Fruit fly (Drosophila melanogaster) whole organism, prepupa: ENCODE data around the gene nxf4.

Experiments used
- Blimp-1 ChIP-seq: fragments of 200-800 bp; sonication (Bioruptor generic); optimal IDR thresholded peaks from 3 replicates; lab custom pipeline; 2017; ENCODE audit warnings: missing biosample characterization, missing genetic modification characterization, mild to moderate bottlenecking, moderate library complexity, missing genetic modification reagents
- CG10631 ChIP-seq: fragments of 200-800 bp; sonication (Bioruptor generic); optimal IDR thresholded peaks from 2 replicates; lab custom pipeline; 2016; ENCODE audit warnings: missing biosample characterization, missing genetic modification characterization
- CG10669 ChIP-seq: fragments of 200-800 bp; sonication (Bioruptor generic); optimal IDR thresholded peaks from 3 replicates; lab custom pipeline; 2018; ENCODE audit warnings: missing biosample characterization, mild to moderate bottlenecking, missing genetic modification characterization, moderate library complexity
- CG11294 ChIP-seq: fragments of 200-800 bp; sonication (Bioruptor generic); IDR thresholded peaks from 2 replicates; pipeline ENCODE4 v1.3.6; 2022; ENCODE audit warnings: missing biosample characterization, missing genetic modification characterization
- CG15336 ChIP-seq: fragments of 200-800 bp; sonication (Bioruptor generic); IDR thresholded peaks from 2 replicates; pipeline ENCODE4 v1.3.6; 2022; ENCODE audit warnings: missing biosample characterization, missing genetic modification characterization
- CG1621 ChIP-seq: fragments of 200-800 bp; sonication (Bioruptor generic); optimal IDR thresholded peaks from 3 replicates; lab custom pipeline; 2018; ENCODE audit warnings: missing biosample characterization, mild to moderate bottlenecking, missing genetic modification characterization
- CG16779 ChIP-seq: fragments of 200-800 bp; sonication (Bioruptor generic); optimal IDR thresholded peaks from 3 replicates; lab custom pipeline; 2017; ENCODE audit warnings: missing biosample characterization, mild to moderate bottlenecking, missing genetic modification characterization
- CG3032 ChIP-seq: fragments of 200-800 bp; optimal IDR thresholded peaks from 2 replicates; lab custom pipeline; 2019; ENCODE audit warnings: missing biosample characterization, mild to moderate bottlenecking, missing genetic modification characterization, moderate library complexity
- CG31627 ChIP-seq: fragments of 200-800 bp; sonication (Bioruptor generic); optimal IDR thresholded peaks from 3 replicates; lab custom pipeline; 2016; ENCODE audit warnings: missing biosample characterization, missing genetic modification characterization
- CG32006 ChIP-seq: fragments of 200-800 bp; sonication (Bioruptor generic); optimal IDR thresholded peaks from 3 replicates; lab custom pipeline; 2017; ENCODE audit warnings: missing biosample characterization, mild to moderate bottlenecking, missing genetic modification characterization
- CG34406 ChIP-seq: fragments of 200-800 bp; sonication (Bioruptor generic); optimal IDR thresholded peaks from 3 replicates; lab custom pipeline; 2016; ENCODE audit warnings: missing biosample characterization, missing genetic modification characterization
- CG6163 ChIP-seq: fragments of 200-800 bp; sonication (Bioruptor generic); IDR thresholded peaks from 3 replicates; pipeline ENCODE4 v1.3.6; 2022; ENCODE audit warnings: missing biosample characterization, missing genetic modification characterization
- CG6276 ChIP-seq: fragments of 200-800 bp; sonication (Bioruptor generic); optimal IDR thresholded peaks from 2 replicates; lab custom pipeline; 2017; ENCODE audit warnings: missing biosample characterization, mild to moderate bottlenecking, missing genetic modification characterization
- CG7368 ChIP-seq: fragments of 200-800 bp; sonication (Bioruptor generic); optimal IDR thresholded peaks from 3 replicates; lab custom pipeline; 2016; ENCODE audit warnings: missing biosample characterization, missing genetic modification characterization
- CG8119 ChIP-seq: fragments of 200-800 bp; sonication (Bioruptor generic); IDR thresholded peaks from 3 replicates; pipeline ENCODE4 v1.3.6; 2022; ENCODE audit warnings: missing biosample characterization, missing genetic modification characterization
- CG8319 ChIP-seq: fragments of 200-800 bp; sonication (Bioruptor generic); optimal IDR thresholded peaks from 3 replicates; lab custom pipeline; 2016; ENCODE audit warnings: missing biosample characterization, missing genetic modification characterization
- CG9139 ChIP-seq: fragments of 200-800 bp; sonication (Bioruptor generic); optimal IDR thresholded peaks from 3 replicates; lab custom pipeline; 2017; ENCODE audit warnings: missing biosample characterization, mild to moderate bottlenecking, missing genetic modification characterization
- Eip75B ChIP-seq: fragments of 200-800 bp; sonication (Bioruptor generic); optimal IDR thresholded peaks from 3 replicates; lab custom pipeline; 2016; ENCODE audit warnings: missing biosample characterization, missing genetic modification characterization
- Eip78C ChIP-seq: fragments of 200-800 bp; sonication (Bioruptor generic); peaks from one replicate; lab custom pipeline; 2016; ENCODE audit warnings: missing biosample characterization, missing genetic modification characterization
- Ets96B ChIP-seq: fragments of 200-800 bp; optimal IDR thresholded peaks from 2 replicates; lab custom pipeline; 2019; ENCODE audit warnings: missing biosample characterization, mild to moderate bottlenecking, missing genetic modification characterization, moderate library complexity
- Gug ChIP-seq: fragments of 200-800 bp; sonication (Bioruptor generic); IDR thresholded peaks from 2 replicates; pipeline ENCODE4 v1.3.6; 2022; ENCODE audit warnings: missing biosample characterization, missing genetic modification characterization
- Hr4 ChIP-seq: fragments of 200-800 bp; sonication (Bioruptor generic); optimal IDR thresholded peaks from 3 replicates; lab custom pipeline; 2016; ENCODE audit warnings: missing biosample characterization, missing genetic modification characterization
- Lpt ChIP-seq: fragments of 200-800 bp; sonication (Bioruptor generic); optimal IDR thresholded peaks from 3 replicates; lab custom pipeline; 2016; ENCODE audit warnings: missing biosample characterization, missing genetic modification characterization
- Sox102F ChIP-seq: fragments of 200-800 bp; sonication (Bioruptor generic); optimal IDR thresholded peaks from 2 replicates; lab custom pipeline; 2016; ENCODE audit warnings: missing biosample characterization, mild to moderate bottlenecking, missing genetic modification characterization
- Sox14 ChIP-seq: fragments of 200-800 bp; sonication (Bioruptor generic); optimal IDR thresholded peaks from 3 replicates; lab custom pipeline; 2016; ENCODE audit warnings: missing biosample characterization, missing genetic modification characterization
- achi ChIP-seq: fragments of 200-800 bp; sonication (Bioruptor generic); optimal IDR thresholded peaks from 3 replicates; lab custom pipeline; 2016; ENCODE audit warnings: missing biosample characterization, missing genetic modification characterization
- acj6 ChIP-seq: fragments of 200-800 bp; sonication (Bioruptor generic); optimal IDR thresholded peaks from 3 replicates; lab custom pipeline; 2016; ENCODE audit warnings: missing biosample characterization, missing genetic modification characterization
- dac ChIP-seq: fragments of 200-800 bp; sonication (Bioruptor generic); optimal IDR thresholded peaks from 2 replicates; lab custom pipeline; 2017; ENCODE audit warnings: missing biosample characterization, mild to moderate bottlenecking, missing genetic modification characterization
- dsx ChIP-seq: fragments of 200-800 bp; optimal IDR thresholded peaks from 3 replicates; lab custom pipeline; 2019; ENCODE audit warnings: missing biosample characterization, mild to moderate bottlenecking, missing genetic modification characterization, moderate library complexity; ENCODE audit not compliant: poor library complexity, severe bottlenecking
- eg ChIP-seq: fragments of 200-800 bp; sonication (Bioruptor generic); IDR thresholded peaks from 3 replicates; pipeline ENCODE4 v1.3.6; 2022; ENCODE audit warnings: missing biosample characterization, missing genetic modification characterization
- esn ChIP-seq: fragments of 200-800 bp; sonication (Bioruptor generic); optimal IDR thresholded peaks from 2 replicates; lab custom pipeline; 2016; ENCODE audit warnings: missing biosample characterization, mild to moderate bottlenecking, missing genetic modification characterization, moderate library complexity
- fd59A ChIP-seq: fragments of 200-800 bp; sonication (Bioruptor generic); optimal IDR thresholded peaks from 2 replicates; lab custom pipeline; 2017; ENCODE audit warnings: missing biosample characterization, mild to moderate bottlenecking, missing genetic modification characterization, missing genetic modification reagents
- fkh ChIP-seq: fragments of 200-800 bp; sonication (Bioruptor generic); optimal IDR thresholded peaks from 3 replicates; lab custom pipeline; 2017; ENCODE audit warnings: missing biosample characterization, mild to moderate bottlenecking, missing genetic modification characterization, moderate library complexity
- lz ChIP-seq: fragments of 200-800 bp; sonication (Bioruptor generic); optimal IDR thresholded peaks from 3 replicates; lab custom pipeline; 2016; ENCODE audit warnings: missing biosample characterization, missing genetic modification characterization
- net ChIP-seq: fragments of 200-800 bp; sonication (Bioruptor generic); optimal IDR thresholded peaks from 3 replicates; lab custom pipeline; 2016; ENCODE audit warnings: missing biosample characterization, missing genetic modification characterization
- pdm3 ChIP-seq: fragments of 200-800 bp; sonication (Bioruptor generic); optimal IDR thresholded peaks from 3 replicates; lab custom pipeline; 2016; ENCODE audit warnings: missing biosample characterization, missing genetic modification characterization
- salr ChIP-seq, 2 experiments: fragments of 200-800 bp; sonication (Bioruptor generic); optimal IDR thresholded peaks; 3 replicates each; lab custom pipeline; 2016 to 2018; ENCODE audit warnings: missing biosample characterization in 2 of 2, missing genetic modification characterization in 2 of 2, mild to moderate bottlenecking in 1 of 2
- spab ChIP-seq: fragments of 200-800 bp; sonication (Bioruptor generic); optimal IDR thresholded peaks from 2 replicates; lab custom pipeline; 2017; ENCODE audit warnings: missing biosample characterization, mild to moderate bottlenecking, missing genetic modification characterization, missing genetic modification reagents
- ss ChIP-seq, 2 experiments: fragments of 200-800 bp; sonication (Bioruptor generic); optimal IDR thresholded peaks; 2 replicates in 1 of 2; 3 replicates in 1 of 2; lab custom pipeline; 2017 to 2018; ENCODE audit warnings: mild to moderate bottlenecking in 2 of 2, missing biosample characterization in 2 of 2, missing genetic modification characterization in 2 of 2, moderate library complexity in 1 of 2
- topi ChIP-seq: fragments of 200-800 bp; sonication (Bioruptor generic); optimal IDR thresholded peaks from 3 replicates; lab custom pipeline; 2016; ENCODE audit warnings: missing biosample characterization, missing genetic modification characterization
- vri ChIP-seq: fragments of 200-800 bp; sonication (Bioruptor generic); optimal IDR thresholded peaks from 3 replicates; lab custom pipeline; 2016; ENCODE audit warnings: missing biosample characterization, mild to moderate bottlenecking, missing genetic modification characterization

nxf4 gene

DNA sequence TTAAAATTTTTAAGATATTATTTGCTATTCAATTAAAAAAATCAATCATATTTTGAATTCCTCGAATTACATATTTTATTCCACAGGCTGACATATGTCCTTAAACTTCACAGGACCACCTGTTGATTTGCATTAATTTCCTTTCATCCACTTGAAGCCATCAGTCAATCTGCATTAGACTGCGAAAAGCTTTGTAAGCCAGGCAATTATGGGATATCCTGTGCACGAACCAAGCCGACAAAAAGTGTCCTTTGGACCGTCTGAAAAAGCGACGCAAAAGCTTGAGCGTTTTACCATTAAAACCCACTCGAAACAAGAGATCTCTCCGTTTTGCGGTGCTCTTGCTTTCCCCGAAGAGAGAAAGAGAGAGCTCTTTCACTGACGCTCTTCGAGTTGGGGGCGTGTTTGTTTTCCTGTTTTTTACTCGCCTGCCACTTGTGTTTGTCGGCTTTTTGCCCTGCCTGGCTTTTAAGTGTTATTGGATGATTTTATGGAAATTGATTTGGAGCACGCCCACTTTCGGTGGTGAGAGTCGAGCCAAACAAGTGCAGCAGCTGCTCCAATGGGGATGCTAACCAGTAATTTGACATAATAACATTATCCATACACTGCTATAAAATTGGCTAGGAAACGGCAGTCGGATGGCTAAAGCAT lies 39.9 kb upstream of the nxf4 start:
- TF ChIP-seq CG31627 (GFP tag; lab: Kevin White, UChicago) (no peak), CG15336 (peak; percentile 32; the same call in 1 of the 2 replicates)

DNA sequence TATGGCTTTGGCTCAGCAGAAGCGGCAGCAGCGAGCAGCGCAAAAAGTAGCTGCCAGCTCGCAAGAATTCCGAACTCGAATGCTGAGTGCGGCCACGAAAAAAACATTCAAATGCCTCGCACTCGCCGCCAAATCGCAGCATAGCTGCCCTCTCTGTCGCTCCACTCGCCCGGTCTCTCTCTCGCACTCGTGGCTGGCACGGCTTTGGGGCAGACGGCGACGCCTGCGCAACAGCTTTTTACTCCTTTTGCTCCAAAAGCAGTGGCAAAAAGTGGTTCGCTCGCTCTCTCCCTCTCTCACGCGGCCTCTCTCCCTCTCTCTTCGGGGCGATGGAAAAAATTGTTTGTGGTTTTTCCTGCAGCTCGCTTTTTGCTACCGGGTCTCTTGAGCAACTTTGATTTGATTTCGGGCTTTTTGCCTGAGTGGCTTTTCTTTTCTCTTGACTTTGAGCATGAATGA lies 36.9 kb upstream of the nxf4 start, which contains the start of gene rn:
Gene rn (minus strand): TSS at position 51 of the 459 bp plus-strand sequence.
- TF ChIP-seq dsx (GFP tag; lab: Kevin White, UChicago), result peak; percentile 12
- TF ChIP-seq CG7368 (GFP tag; lab: Kevin White, UChicago), result no peak
- TF ChIP-seq fkh, result no peak
- peak; percentile 13 for TF ChIP-seq CG1621 (tag; lab: Kevin White, UChicago)
- peak; percentile 8 for TF ChIP-seq CG3032 (tag; lab: Kevin White, UChicago)
- TF ChIP-seq CG16779, result no peak
- TF ChIP-seq CG6276 (GFP tag; lab: Kevin White, UChicago), result no peak
- TF ChIP-seq ss (GFP tag; optimal IDR thresholded peaks at IDR 0.05; lab: Kevin White, UChicago), result peak in 1 of 2 experiments; percentile 46
- TF ChIP-seq CG8119 (GFP tag; lab: Robert Waterston, UW), result 0 out of 3 replicates have a peak, but pooled peaks have one; percentile 50
- TF ChIP-seq CG10631 (GFP tag; lab: Kevin White, UChicago), result no peak
- TF ChIP-seq Eip78C (GFP tag; lab: Kevin White, UChicago), result peak; percentile 7
- TF ChIP-seq CG10669 (GFP tag; lab: Kevin White, UChicago), result no peak
- TF ChIP-seq vri (GFP tag; lab: Kevin White, UChicago), result peak; percentile 18
- peak; percentile 70 for TF ChIP-seq CG6163
- TF ChIP-seq Ets96B (tag; lab: Kevin White, UChicago), result peak; percentile 4
- TF ChIP-seq eg (GFP tag; lab: Robert Waterston, UW), result peak; percentile 61
- 0 out of 2 replicates have a peak, but pooled peaks have one; percentile 15 for TF ChIP-seq CG15336
- peak; percentile 13 for TF ChIP-seq CG32006 (GFP tag; lab: Kevin White, UChicago)

DNA sequence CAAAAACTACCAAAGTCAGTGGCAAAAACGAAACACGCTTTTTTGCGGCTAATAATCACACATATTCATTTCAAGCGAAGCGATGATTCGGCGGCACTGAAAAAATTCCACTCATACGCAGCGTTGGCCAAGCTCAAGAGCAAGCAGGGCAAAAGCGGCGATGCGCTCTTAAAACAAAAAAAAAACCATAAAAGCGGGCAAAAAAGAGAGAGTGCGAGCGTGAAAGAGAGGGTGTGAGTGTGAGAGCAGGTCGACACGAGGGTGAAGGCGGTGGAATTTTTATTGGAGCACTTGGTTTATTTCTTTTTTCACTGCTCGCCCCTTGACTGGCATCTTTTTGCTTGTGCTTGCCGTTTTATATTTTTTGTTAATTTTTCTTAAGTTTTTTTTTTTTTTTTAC lies 36.0 kb upstream of the nxf4 start:
- no peak for TF ChIP-seq CG1621 (tag; lab: Kevin White, UChicago)
- peak; percentile 32 for TF ChIP-seq net
- TF ChIP-seq Sox14 (GFP tag; lab: Kevin White, UChicago), result no peak
- no peak for TF ChIP-seq Blimp-1 (GFP tag; lab: Kevin White, UChicago)
- TF ChIP-seq pdm3 (GFP tag; lab: Kevin White, UChicago), result no peak
- peak; percentile 23 for TF ChIP-seq dac (GFP tag; lab: Kevin White, UChicago)
- peak; percentile 8 for TF ChIP-seq CG9139 (GFP tag; lab: Kevin White, UChicago)
- TF ChIP-seq CG32006 (GFP tag; lab: Kevin White, UChicago), result no peak
- TF ChIP-seq spab, result no peak
- TF ChIP-seq CG8319 (GFP tag; lab: Kevin White, UChicago), result no peak
- peak in 1 of 2 experiments; percentile 48 for TF ChIP-seq ss (GFP tag; optimal IDR thresholded peaks at IDR 0.05; lab: Kevin White, UChicago)
- TF ChIP-seq Gug (GFP tag; lab: Robert Waterston, UW), result no peak
- peak; percentile 2 for TF ChIP-seq CG34406 (GFP tag; lab: Kevin White, UChicago)
- TF ChIP-seq dsx (GFP tag; lab: Kevin White, UChicago), result no peak
- peak; percentile 5 for TF ChIP-seq vri (GFP tag; lab: Kevin White, UChicago)
- TF ChIP-seq achi, result no peak
- TF ChIP-seq Sox102F (GFP tag; lab: Kevin White, UChicago), result no peak
- no peak for TF ChIP-seq lz (GFP tag; lab: Kevin White, UChicago)
- no peak for TF ChIP-seq topi (GFP tag; lab: Kevin White, UChicago)
- no peak for TF ChIP-seq Eip75B
- peak; percentile 56; the same call in 1 of the 3 replicates for TF ChIP-seq eg (GFP tag; lab: Robert Waterston, UW)
- no peak for TF ChIP-seq Hr4
- no peak for TF ChIP-seq CG6276 (GFP tag; lab: Kevin White, UChicago)
- no peak for TF ChIP-seq Lpt
- TF ChIP-seq CG11294, result no peak
- TF ChIP-seq acj6, result no peak
- no peak for TF ChIP-seq fd59A
- TF ChIP-seq CG31627 (GFP tag; lab: Kevin White, UChicago), result no peak
- no peak for TF ChIP-seq CG10669 (GFP tag; lab: Kevin White, UChicago)
- no peak for TF ChIP-seq esn
- TF ChIP-seq salr (GFP tag; optimal IDR thresholded peaks at IDR 0.05; lab: Kevin White, UChicago), result no peak
